Worm (Caenorhabditis elegans): ENCODE data around the gene gldi-11.

DNA sequence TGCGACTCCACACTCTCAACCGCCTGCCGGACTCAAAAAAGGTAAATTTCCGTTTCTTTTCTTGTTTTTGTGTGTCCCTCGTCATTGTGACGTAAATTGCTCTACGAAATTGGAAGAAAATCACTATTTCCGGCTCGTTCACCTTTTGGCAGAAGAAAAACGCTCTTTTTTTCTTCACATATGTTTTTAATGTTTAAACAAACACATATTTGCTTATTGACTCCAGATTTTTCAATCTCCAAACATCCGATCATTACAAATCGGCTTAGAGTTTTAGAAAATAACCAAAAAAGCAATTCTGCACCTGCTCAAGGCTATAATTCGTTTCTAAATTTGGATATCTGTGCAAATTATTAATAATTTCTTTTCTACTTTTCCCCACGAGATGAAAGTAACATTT, 39.7 kb downstream of the gldi-11 start:
- TF ChIP-seq lin-15B (tag; optimal IDR thresholded peaks at IDR 0.05): no peak
- TF ChIP-seq unc-62 (GFP tag; optimal IDR thresholded peaks at IDR 0.05 in 1 of 2): no peak
- no peak for TF ChIP-seq unc-62 (tag; optimal IDR thresholded peaks at IDR 0.05)
- no peak for TF ChIP-seq php-3 (GFP tag; IDR thresholded peaks at IDR 0.05)
- no peak for TF ChIP-seq Y5F2A.4 (GFP tag; optimal IDR thresholded peaks at IDR 0.05)
